Fruit fly (Drosophila melanogaster) whole organism, adult: ENCODE measurements around the gene CG44838.

Experiments
- CG1620 ChIP-seq: fragments of 200-800 bp; sonication (Bioruptor generic); optimal IDR thresholded peaks from 2 replicates; lab custom pipeline; 2016; ENCODE audit warnings: missing biosample characterization, missing genetic modification characterization
- CG5204 ChIP-seq: fragments of 200-800 bp; sonication (Bioruptor generic); optimal IDR thresholded peaks from 2 replicates; lab custom pipeline; 2016; ENCODE audit warnings: missing biosample characterization, missing genetic modification characterization
- Crg-1 ChIP-seq: fragments of 200-800 bp; sonication (Bioruptor generic); optimal IDR thresholded peaks from 2 replicates; lab custom pipeline; 2016; ENCODE audit warnings: missing biosample characterization, missing genetic modification characterization
- Mnt ChIP-seq: fragments of 200-800 bp; sonication (Bioruptor generic); optimal IDR thresholded peaks from 2 replicates; lab custom pipeline; 2016; ENCODE audit warnings: missing biosample characterization, mild to moderate bottlenecking, missing genetic modification characterization
- cic ChIP-seq: fragments of 200-800 bp; sonication (Bioruptor generic); optimal IDR thresholded peaks from 2 replicates; lab custom pipeline; 2017; ENCODE audit warnings: missing biosample characterization, mild to moderate bottlenecking, missing genetic modification characterization, moderate library complexity
- kay ChIP-seq: fragments of 200-800 bp; sonication (Bioruptor generic); peaks from one replicate; lab custom pipeline; 2016; ENCODE audit warnings: missing biosample characterization, missing genetic modification characterization, borderline replicate concordance
- tj ChIP-seq: fragments of 200-800 bp; sonication (Bioruptor generic); optimal IDR thresholded peaks from 3 replicates; lab custom pipeline; 2017; ENCODE audit warnings: missing biosample characterization, mild to moderate bottlenecking, missing genetic modification characterization, moderate library complexity

dm6 chr3L:9502294-9502693, 41.4 kb downstream of the CG44838 start:
- TF ChIP-seq kay (GFP tag; lab: Kevin White, UChicago) = no peak
- TF ChIP-seq CG1620 (GFP tag; lab: Kevin White, UChicago) = no peak
- TF ChIP-seq CG5204 = no peak
- TF ChIP-seq tj (GFP tag; lab: Kevin White, UChicago) = peak; percentile 71
- TF ChIP-seq Mnt (GFP tag; lab: Kevin White, UChicago) = no peak
- TF ChIP-seq Crg-1 = no peak
- TF ChIP-seq cic = no peak
